Worm (Caenorhabditis elegans) whole organism, early embryonic: ENCODE results near the gene C04E6.13.

ENCODE experiments used
- F13C5.2 ChIP-seq: sonication (generic microtip); optimal IDR thresholded peaks from 2 replicates; lab custom pipeline; 2017; ENCODE audit warnings: mild to moderate bottlenecking, missing genetic modification characterization, inconsistent platforms, missing compliant biosample characterization
- aly-1 ChIP-seq: sonication (generic microtip); optimal IDR thresholded peaks from 2 replicates; lab custom pipeline; 2016; ENCODE audit warnings: missing genetic modification characterization, missing compliant biosample characterization
- ama-1 ChIP-seq: fragments of 150-350 bp; optimal IDR thresholded peaks from 2 replicates; lab custom pipeline; 2014
- ceh-36 ChIP-seq: sonication (generic microtip); optimal IDR thresholded peaks from 2 replicates; lab custom pipeline; 2016; ENCODE audit warnings: missing genetic modification characterization, inconsistent platforms, missing compliant biosample characterization
- ets-7 ChIP-seq: sonication (generic microtip); optimal IDR thresholded peaks from 2 replicates; lab custom pipeline; 2016; ENCODE audit warnings: missing genotype, missing genetic modification characterization, missing compliant biosample characterization
- flt-1 ChIP-seq: fragments of 200-800 bp; sonication (Bioruptor generic); IDR thresholded peaks from 2 replicates; pipeline ENCODE4 v1.3.6; 2022; ENCODE audit warnings: missing genetic modification characterization, missing compliant biosample characterization
- hmbx-1 ChIP-seq: sonication (generic microtip); optimal IDR thresholded peaks from 2 replicates; lab custom pipeline; 2016; ENCODE audit warnings: mild to moderate bottlenecking, missing genetic modification characterization, missing compliant biosample characterization
- hmg-4 ChIP-seq: fragments of 200-800 bp; sonication (Bioruptor generic); optimal IDR thresholded peaks from 2 replicates; lab custom pipeline; 2018; ENCODE audit warnings: mild to moderate bottlenecking, missing genetic modification characterization, missing compliant biosample characterization
- hnd-1 ChIP-seq: sonication (generic microtip); optimal IDR thresholded peaks from 2 replicates; lab custom pipeline; 2016; ENCODE audit warnings: missing genetic modification characterization, missing compliant biosample characterization
- pes-1 ChIP-seq: fragments of 200-800 bp; sonication (Bioruptor generic); IDR thresholded peaks from 2 replicates; pipeline ENCODE4 v1.3.6; 2022; ENCODE audit warnings: missing genetic modification reagents, missing genetic modification characterization, missing compliant biosample characterization
- scrt-1 ChIP-seq: fragments of 200-800 bp; sonication (Bioruptor generic); IDR thresholded peaks from 2 replicates; pipeline ENCODE4 v1.3.6; 2022; ENCODE audit warnings: missing genetic modification characterization, missing compliant biosample characterization
- sea-1 ChIP-seq: fragments of 200-800 bp; sonication (Bioruptor generic); conservative IDR thresholded peaks from 2 replicates; pipeline ENCODE4 v1.3.6; 2022; ENCODE audit warnings: missing genetic modification characterization, missing compliant biosample characterization
- tbx-37 ChIP-seq: fragments of 200-800 bp; sonication (Bioruptor generic); conservative IDR thresholded peaks from 2 replicates; pipeline ENCODE4 v1.3.6; 2022; ENCODE audit warnings: missing genetic modification reagents, missing genetic modification characterization, missing compliant biosample characterization

ce11 chrV:5939503-5940072, 27.1 kb downstream of the C04E6.13 start, which contains the start of gene syf-3:
- TF ChIP-seq ama-1 (lab: Kevin White, UChicago), result no peak
- no peak for TF ChIP-seq pes-1 (GFP tag; lab: Robert Waterston, UW)
- TF ChIP-seq F13C5.2 (tag; lab: Kevin White, UChicago), result no peak
- no peak for TF ChIP-seq scrt-1 (GFP tag; lab: Robert Waterston, UW)
- no peak for TF ChIP-seq aly-1
- no peak for TF ChIP-seq hnd-1 (tag; lab: Kevin White, UChicago)
- no peak for TF ChIP-seq sea-1 (GFP tag; lab: Robert Waterston, UW)
- TF ChIP-seq ets-7, result no peak
- TF ChIP-seq tbx-37, result no peak
- TF ChIP-seq hmg-4 (GFP tag; lab: Kevin White, UChicago), result no peak
- no peak for TF ChIP-seq ceh-36 (tag; lab: Kevin White, UChicago)
- no peak for TF ChIP-seq flt-1 (GFP tag; lab: Robert Waterston, UW)
- TF ChIP-seq hmbx-1 (tag; lab: Kevin White, UChicago), result no peak
